Fruit fly (Drosophila melanogaster) whole organism, embryonic: ENCODE measurements around the gene Col4a1.

Source experiments
- Abd-B ChIP-seq: fragments of 200-800 bp; sonication (Bioruptor generic); optimal IDR thresholded peaks from 2 replicates; lab custom pipeline; 2018; ENCODE audit warnings: missing biosample characterization, mild to moderate bottlenecking, missing genetic modification characterization, moderate library complexity
- Adf1 ChIP-seq: fragments of 200-800 bp; sonication (Bioruptor generic); IDR thresholded peaks from 2 replicates; pipeline ENCODE4 v1.3.6; 2022; ENCODE audit warnings: missing biosample characterization, missing genetic modification characterization
- C15 ChIP-seq: fragments of 200-800 bp; sonication (Bioruptor generic); IDR thresholded peaks from 3 replicates; pipeline ENCODE4 v1.3.6; 2022; ENCODE audit warnings: missing biosample characterization, missing genetic modification characterization
- CG10431 ChIP-seq: fragments of 200-800 bp; sonication (Bioruptor generic); optimal IDR thresholded peaks from 3 replicates; lab custom pipeline; 2018; ENCODE audit warnings: missing biosample characterization, mild to moderate bottlenecking, missing genetic modification characterization
- CG10979 ChIP-seq: fragments of 200-800 bp; sonication (Bioruptor generic); optimal IDR thresholded peaks from 2 replicates; lab custom pipeline; 2018; ENCODE audit warnings: missing biosample characterization, mild to moderate bottlenecking, missing genetic modification characterization, moderate library complexity
- CG12236 ChIP-seq: fragments of 200-800 bp; sonication (Bioruptor generic); optimal IDR thresholded peaks from 2 replicates; lab custom pipeline; 2016; ENCODE audit warnings: missing biosample characterization, missing genetic modification characterization
- CG13624 ChIP-seq: fragments of 200-800 bp; sonication (Bioruptor generic); optimal IDR thresholded peaks from 2 replicates; lab custom pipeline; 2016; ENCODE audit warnings: missing biosample characterization, missing genetic modification characterization
- CG16779 ChIP-seq: fragments of 200-800 bp; sonication (Bioruptor generic); IDR thresholded peaks from 2 replicates; pipeline ENCODE4 v1.3.6; 2022; ENCODE audit warnings: missing biosample characterization, missing genetic modification characterization
- CG17186 ChIP-seq: fragments of 200-800 bp; sonication (Bioruptor generic); optimal IDR thresholded peaks from 3 replicates; lab custom pipeline; 2017; ENCODE audit warnings: missing biosample characterization, missing genetic modification reagents, missing genetic modification characterization
- CG18011 ChIP-seq: fragments of 200-800 bp; sonication (Bioruptor generic); optimal IDR thresholded peaks from 2 replicates; lab custom pipeline; 2017; ENCODE audit warnings: missing biosample characterization, missing genetic modification characterization, mild to moderate bottlenecking, moderate library complexity, missing genotype
- CG18619 ChIP-seq: fragments of 200-800 bp; sonication (Bioruptor generic); optimal IDR thresholded peaks from 3 replicates; lab custom pipeline; 2017; ENCODE audit warnings: missing biosample characterization, mild to moderate bottlenecking, missing genetic modification characterization
- CG2129 ChIP-seq: fragments of 200-800 bp; sonication (Bioruptor generic); IDR thresholded peaks from 2 replicates; pipeline ENCODE4 v1.3.6; 2022; ENCODE audit warnings: missing biosample characterization, missing genetic modification characterization; ENCODE audit not compliant: partially characterized antibody
- CG2202 ChIP-seq: fragments of 200-800 bp; sonication (Bioruptor generic); optimal IDR thresholded peaks from 2 replicates; lab custom pipeline; 2018; ENCODE audit warnings: missing biosample characterization, mild to moderate bottlenecking, missing genetic modification characterization
- CG3065 ChIP-seq: fragments of 200-800 bp; sonication (Bioruptor generic); optimal IDR thresholded peaks from 2 replicates; lab custom pipeline; 2016; ENCODE audit warnings: missing biosample characterization, missing genetic modification characterization
- CG4404 ChIP-seq: fragments of 200-800 bp; sonication (Bioruptor generic); IDR thresholded peaks from 2 replicates; pipeline ENCODE4 v1.3.6; 2022; ENCODE audit warnings: missing biosample characterization, missing genetic modification characterization
- CG4424 ChIP-seq: fragments of 200-800 bp; sonication (Bioruptor generic); optimal IDR thresholded peaks from 3 replicates; lab custom pipeline; 2016; ENCODE audit warnings: missing biosample characterization, missing genetic modification characterization
- CG6689 ChIP-seq: fragments of 200-800 bp; sonication (Bioruptor generic); IDR thresholded peaks from 2 replicates; pipeline ENCODE4 v1.3.6; 2022; ENCODE audit warnings: missing biosample characterization, missing genetic modification characterization
- CG8388 ChIP-seq: fragments of 200-800 bp; sonication (Bioruptor generic); optimal IDR thresholded peaks from 2 replicates; lab custom pipeline; 2019; ENCODE audit warnings: missing biosample characterization, mild to moderate bottlenecking, missing genetic modification characterization, moderate library complexity
- CG8765 ChIP-seq: fragments of 200-800 bp; sonication (Bioruptor generic); IDR thresholded peaks from 2 replicates; pipeline ENCODE4 v1.3.6; 2022; ENCODE audit warnings: missing biosample characterization, missing genetic modification characterization
- Deaf1 ChIP-seq: fragments of 200-800 bp; optimal IDR thresholded peaks from 3 replicates; lab custom pipeline; 2019; ENCODE audit warnings: missing biosample characterization, mild to moderate bottlenecking, missing genetic modification characterization, moderate library complexity
- Dek ChIP-seq: fragments of 200-800 bp; sonication (Bioruptor generic); optimal IDR thresholded peaks from 3 replicates; lab custom pipeline; 2019; ENCODE audit warnings: missing biosample characterization, mild to moderate bottlenecking, missing genetic modification characterization, moderate library complexity
- Dref ChIP-seq: fragments of 200-800 bp; sonication (Bioruptor generic); IDR thresholded peaks from 2 replicates; pipeline ENCODE4 v1.3.6; 2022; ENCODE audit warnings: missing biosample characterization, missing genetic modification characterization
- Fer3 ChIP-seq: fragments of 200-800 bp; sonication (Bioruptor generic); optimal IDR thresholded peaks from 2 replicates; lab custom pipeline; 2018; ENCODE audit warnings: missing biosample characterization, mild to moderate bottlenecking, missing genetic modification characterization, moderate library complexity
- Hr3 ChIP-seq: fragments of 200-800 bp; sonication (Bioruptor generic); optimal IDR thresholded peaks from 3 replicates; lab custom pipeline; 2016; ENCODE audit warnings: missing biosample characterization, missing genetic modification characterization
- Lim3 ChIP-seq: fragments of 200-800 bp; sonication (Bioruptor generic); IDR thresholded peaks from 2 replicates; pipeline ENCODE4 v1.3.6; 2022; ENCODE audit warnings: missing biosample characterization, missing genetic modification characterization
- Pdp1 ChIP-seq, 2 experiments: fragments of 200-800 bp; sonication (Bioruptor generic); optimal IDR thresholded peaks; 3 replicates each; lab custom pipeline; 2016; ENCODE audit warnings: missing biosample characterization in 2 of 2, missing genetic modification characterization in 2 of 2, mild to moderate bottlenecking in 1 of 2, moderate library complexity in 1 of 2
- Sry-β ChIP-seq: fragments of 200-800 bp; sonication (Bioruptor generic); optimal IDR thresholded peaks from 2 replicates; lab custom pipeline; 2018; ENCODE audit warnings: missing biosample characterization, mild to moderate bottlenecking, missing genetic modification characterization, moderate library complexity
- Sry-δ ChIP-seq: fragments of 200-800 bp; sonication (Bioruptor generic); optimal IDR thresholded peaks from 2 replicates; lab custom pipeline; 2016; ENCODE audit warnings: missing biosample characterization, missing genetic modification characterization
- ara ChIP-seq: fragments of 200-800 bp; sonication (Bioruptor generic); IDR thresholded peaks from 2 replicates; pipeline ENCODE4 v1.3.6; 2022; ENCODE audit warnings: missing biosample characterization, missing genetic modification characterization
- bowl ChIP-seq: fragments of 200-800 bp; sonication (Bioruptor generic); IDR thresholded peaks from 2 replicates; pipeline ENCODE4 v1.3.6; 2022; ENCODE audit warnings: missing biosample characterization, missing genetic modification characterization
- btn ChIP-seq: fragments of 200-800 bp; sonication (Bioruptor generic); optimal IDR thresholded peaks from 2 replicates; lab custom pipeline; 2016; ENCODE audit warnings: missing biosample characterization, missing genetic modification characterization
- cad ChIP-seq: fragments of >200 bp; optimal IDR thresholded peaks from 2 replicates; lab custom pipeline; 2017; ENCODE audit warnings: missing biosample characterization, missing genetic modification characterization
- gcm ChIP-seq: fragments of 200-800 bp; sonication (Bioruptor generic); optimal IDR thresholded peaks from 2 replicates; lab custom pipeline; 2019; ENCODE audit warnings: missing biosample characterization, mild to moderate bottlenecking, missing genetic modification characterization, moderate library complexity
- grau ChIP-seq: fragments of 200-800 bp; optimal IDR thresholded peaks from 3 replicates; lab custom pipeline; 2019; ENCODE audit warnings: missing biosample characterization, mild to moderate bottlenecking, missing genetic modification characterization, moderate library complexity
- gro ChIP-seq: fragments of 200-800 bp; sonication (Bioruptor generic); optimal IDR thresholded peaks from 2 replicates; lab custom pipeline; 2016; ENCODE audit warnings: missing biosample characterization, missing genetic modification characterization
- her ChIP-seq: fragments of 200-800 bp; sonication (Bioruptor generic); optimal IDR thresholded peaks from 2 replicates; lab custom pipeline; 2016; ENCODE audit warnings: missing biosample characterization, missing genetic modification characterization
- phol ChIP-seq: fragments of 200-800 bp; sonication (Bioruptor generic); optimal IDR thresholded peaks from 3 replicates; lab custom pipeline; 2018; ENCODE audit warnings: missing biosample characterization, mild to moderate bottlenecking, missing genetic modification characterization, moderate library complexity
- psq ChIP-seq: fragments of 200-800 bp; sonication (Bioruptor generic); optimal IDR thresholded peaks from 2 replicates; lab custom pipeline; 2017; ENCODE audit warnings: missing biosample characterization, missing genetic modification characterization
- sob ChIP-seq: fragments of 200-800 bp; sonication (Bioruptor generic); IDR thresholded peaks from 2 replicates; pipeline ENCODE4 v1.3.6; 2022; ENCODE audit warnings: missing biosample characterization, missing genetic modification characterization
- sr ChIP-seq: fragments of 200-800 bp; sonication (Bioruptor generic); IDR thresholded peaks from 3 replicates; pipeline ENCODE4 v1.3.6; 2022; ENCODE audit warnings: missing biosample characterization, missing genetic modification characterization
- zfh1 ChIP-seq: fragments of 200-800 bp; sonication (Bioruptor generic); IDR thresholded peaks from 3 replicates; pipeline ENCODE4 v1.3.6; 2022; ENCODE audit warnings: missing biosample characterization, missing genetic modification characterization

Col4a1 gene

DNA sequence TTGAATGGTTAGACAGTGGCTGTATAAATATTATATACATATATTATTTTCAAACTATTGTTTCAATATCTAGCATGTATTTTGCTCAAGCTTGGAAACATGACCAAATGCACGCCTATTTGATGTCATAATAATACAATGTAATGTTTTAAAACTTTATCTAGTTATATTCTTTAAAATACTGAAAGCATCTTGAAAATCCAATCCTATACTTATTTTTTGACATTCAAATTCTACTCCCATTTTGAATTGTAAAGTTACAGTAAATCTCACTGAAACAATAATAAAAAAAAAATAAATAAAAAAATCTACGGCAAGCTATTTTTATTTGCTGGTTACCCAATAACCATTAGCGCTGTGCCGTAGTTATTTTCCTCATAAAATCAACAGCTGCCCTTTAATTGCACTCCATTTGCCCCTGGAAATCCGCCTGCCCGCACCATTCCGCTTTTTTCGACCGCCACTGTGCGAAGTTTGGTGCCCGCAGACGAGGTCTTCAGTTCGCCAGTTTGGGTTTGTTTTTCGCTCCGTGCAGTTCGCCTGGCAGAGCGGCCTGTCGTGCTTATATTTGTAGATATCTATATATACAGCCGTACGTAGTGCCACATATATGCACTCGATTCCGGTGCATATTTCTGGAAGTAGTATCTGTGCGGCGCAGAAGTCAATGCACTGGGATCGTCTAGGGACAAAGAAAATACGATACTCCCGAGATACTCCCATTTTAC is 15.6 kb downstream of the Col4a1 start (continued):
- no peak for TF ChIP-seq Adf1 (GFP tag; lab: Robert Waterston, UW)
- peak; percentile 62 for TF ChIP-seq CG16779
- TF ChIP-seq CG3065: no peak
- TF ChIP-seq sr (GFP tag; lab: Robert Waterston, UW): peak; percentile 40; the same call in 1 of the 3 replicates
- peak; percentile 41 for TF ChIP-seq Hr3
- peak; percentile 13 for TF ChIP-seq CG12236
- 0 out of 2 replicates have a peak, but pooled peaks have one; percentile 45 for TF ChIP-seq bowl (GFP tag; lab: Robert Waterston, UW)
- no peak for TF ChIP-seq btn (GFP tag; lab: Kevin White, UChicago)
- TF ChIP-seq gcm (GFP tag; lab: Kevin White, UChicago): peak; percentile 61
- peak; percentile 45 for TF ChIP-seq CG13624
- peak; percentile 63; the same call in 2 of the 3 replicates for TF ChIP-seq zfh1
- no peak for TF ChIP-seq sob
- TF ChIP-seq Abd-B: peak; percentile 24
- peak; percentile 34 for TF ChIP-seq her (GFP tag; lab: Kevin White, UChicago)
- TF ChIP-seq CG18619 (GFP tag; lab: Kevin White, UChicago): peak; percentile 70
- TF ChIP-seq gro (GFP tag; lab: Kevin White, UChicago): no peak
- TF ChIP-seq cad (GFP tag; lab: Kevin White, UChicago): no peak
- TF ChIP-seq Dref (GFP tag; lab: Robert Waterston, UW): no peak
- TF ChIP-seq Fer3 (tag; lab: Kevin White, UChicago): peak; percentile 21
- peak; percentile 54 for TF ChIP-seq CG10979 (tag; lab: Kevin White, UChicago)
- TF ChIP-seq C15: 0 out of 3 replicates have a peak, but pooled peaks have one; percentile 21
- TF ChIP-seq CG2202: no peak
- peak; percentile 8 for TF ChIP-seq CG10431
- no peak for TF ChIP-seq Lim3 (GFP tag; lab: Robert Waterston, UW)
- peak; percentile 34 for TF ChIP-seq Dek (tag; lab: Kevin White, UChicago)
- peak; percentile 65 for TF ChIP-seq phol (tag; lab: Kevin White, UChicago)
- peak; percentile 45; the same call in 1 of the 2 replicates for TF ChIP-seq CG6689 (GFP tag; lab: Robert Waterston, UW)
- TF ChIP-seq CG4404: peak; percentile 27; the same call in 1 of the 2 replicates
- no peak for TF ChIP-seq CG17186
- TF ChIP-seq Deaf1 (tag; lab: Kevin White, UChicago): peak; percentile 6
- TF ChIP-seq ara (GFP tag; lab: Robert Waterston, UW): peak; percentile 53; the same call in 1 of the 2 replicates
- TF ChIP-seq CG18011 (GFP tag; lab: Kevin White, UChicago): no peak
- TF ChIP-seq Pdp1 (GFP tag; optimal IDR thresholded peaks at IDR 0.05; lab: Kevin White, UChicago): peak; percentile 20 to 33
- TF ChIP-seq psq: no peak
- no peak for TF ChIP-seq CG8765 (GFP tag; lab: Robert Waterston, UW)
- TF ChIP-seq grau (tag; lab: Kevin White, UChicago): peak; percentile 57
- TF ChIP-seq CG4424 (GFP tag; lab: Kevin White, UChicago): peak; percentile 63
- TF ChIP-seq CG2129 (GFP tag; lab: Robert Waterston, UW): no peak
- no peak for TF ChIP-seq Sry-β (GFP tag; lab: Kevin White, UChicago)
- no peak for TF ChIP-seq Sry-δ (GFP tag; lab: Kevin White, UChicago)
- peak; percentile 30 for TF ChIP-seq CG8388 (GFP tag; lab: Kevin White, UChicago)
